Worm (Caenorhabditis elegans): Measurements from ENCODE around the gene tra-4.

Gene tra-4

DNA sequence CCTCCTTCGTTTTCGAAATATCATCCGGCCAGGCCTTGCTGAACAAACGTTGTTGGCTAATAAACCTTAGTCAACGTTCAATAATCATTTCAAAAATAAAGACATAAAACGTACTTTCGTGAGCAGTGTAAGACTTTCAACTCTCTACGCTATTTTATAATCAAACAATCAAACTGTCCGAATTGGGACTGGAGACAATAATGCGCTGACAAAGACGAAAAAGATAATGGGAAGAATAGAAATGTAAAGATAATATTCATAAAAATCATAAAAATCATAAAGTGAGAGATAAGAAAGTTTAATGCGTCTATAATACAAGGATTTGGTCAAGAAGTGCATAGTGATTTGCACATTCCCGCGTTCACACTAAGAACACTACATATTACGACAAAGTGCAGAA, 15.6 kb downstream of the tra-4 start:
- TF ChIP-seq let-607 (tag; optimal IDR thresholded peaks at IDR 0.05) (peak in 1 of 2 experiments; percentile 8), lin-40 (tag; optimal IDR thresholded peaks at IDR 0.05) (peak; percentile 28), nhr-80 (tag; optimal IDR thresholded peaks at IDR 0.05) (peak; percentile 59), D2030.7 (GFP tag; IDR thresholded peaks at IDR 0.05) (no peak)

DNA sequence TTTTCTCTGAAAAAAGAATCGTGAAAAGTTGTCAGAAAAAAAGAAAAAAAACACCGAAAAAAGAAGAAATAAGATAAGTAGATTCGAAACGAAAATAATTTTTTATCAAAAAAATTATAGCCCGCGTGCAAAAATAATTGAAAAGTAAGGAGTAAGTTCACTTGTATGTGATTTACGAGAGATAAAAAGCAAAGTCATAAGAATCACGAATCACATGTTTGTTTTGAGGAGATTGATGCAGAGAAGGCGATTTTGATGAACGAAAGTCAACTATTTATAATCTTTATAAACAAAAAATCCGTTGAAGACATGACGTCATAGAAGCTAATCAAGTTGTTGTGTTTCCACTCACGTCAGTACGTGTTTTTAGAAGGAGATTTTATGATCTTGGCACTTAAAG, 17.1 kb downstream of the tra-4 start, which contains the start of gene Y71H10B.1:
Y71H10B.1 (minus strand) TSS at position 6 of the 400 bp plus-strand sequence.
- TF ChIP-seq B0261.1 (tag; optimal IDR thresholded peaks at IDR 0.05) (no peak), somi-1 (GFP tag; optimal IDR thresholded peaks at IDR 0.05) (peak; percentile 54), lin-40 (tag; optimal IDR thresholded peaks at IDR 0.05) (peak; percentile 22), ztf-26 (tag; optimal IDR thresholded peaks at IDR 0.05) (peak; percentile 25), ztf-3 (GFP tag; optimal IDR thresholded peaks at IDR 0.05) (no peak), ztf-6 (GFP tag; IDR thresholded peaks at IDR 0.05) (no peak), akir-1 (GFP tag; optimal IDR thresholded peaks at IDR 0.05) (no peak), let-607 (tag; optimal IDR thresholded peaks at IDR 0.05) (no peak), hrde-1 (tag; optimal IDR thresholded peaks at IDR 0.05; ENCODE audit: borderline replicate concordance) (no peak), unc-62 (GFP tag; optimal IDR thresholded peaks at IDR 0.05) (no peak), ceh-79 (tag; optimal IDR thresholded peaks at IDR 0.05) (no peak), tlf-1 (GFP tag; optimal IDR thresholded peaks at IDR 0.05) (no peak), D2030.7 (GFP tag; IDR thresholded peaks at IDR 0.05) (no peak)

DNA sequence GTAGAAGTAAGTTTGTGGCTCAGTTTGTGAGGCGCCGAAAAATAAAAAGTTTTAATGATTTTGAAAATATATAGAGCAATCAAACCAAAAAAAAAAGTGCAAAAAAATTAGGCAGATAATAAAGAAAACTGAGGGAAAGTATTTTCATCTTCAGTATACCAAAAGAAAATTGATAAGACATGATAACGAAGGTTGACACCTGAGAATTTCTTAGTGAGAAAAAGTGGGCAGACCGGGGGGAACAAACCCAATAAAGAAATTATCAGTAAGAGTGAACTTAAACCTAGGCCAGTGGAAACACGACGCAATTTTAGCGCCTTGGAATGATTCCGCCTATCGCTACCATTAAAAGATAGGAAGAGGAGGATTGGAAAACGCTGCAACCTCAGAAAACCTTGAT, 18.8 kb downstream of the tra-4 start:
- no peak for TF ChIP-seq Y53G8AR.9 (GFP tag; conservative IDR thresholded peaks at IDR 0.05)
- TF ChIP-seq nhr-80 (tag; optimal IDR thresholded peaks at IDR 0.05) = peak; percentile 79

DNA sequence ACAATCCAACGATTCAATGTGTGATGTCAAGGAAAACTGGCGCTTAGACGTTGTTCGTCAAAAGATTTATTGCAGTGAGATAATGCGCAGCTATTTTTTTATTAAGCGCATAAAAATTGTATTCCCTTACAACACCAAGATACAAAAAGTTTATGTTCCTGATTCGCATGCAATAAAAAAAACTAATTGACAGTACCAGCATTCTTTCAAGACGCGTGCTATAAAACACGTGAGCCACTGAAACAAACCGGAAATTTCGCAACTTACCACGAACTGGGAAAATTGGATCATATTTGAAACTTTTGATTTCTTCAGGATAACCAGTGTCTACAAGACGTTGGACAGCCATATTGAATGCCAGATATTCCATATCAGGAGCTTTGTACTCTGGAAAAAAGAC, 19.9 kb downstream of the tra-4 start:
- TF ChIP-seq nfya-1 (tag; optimal IDR thresholded peaks at IDR 0.05; ENCODE audit: borderline replicate concordance, insufficient read depth) (no peak), nhr-80 (tag; optimal IDR thresholded peaks at IDR 0.05) (peak; percentile 3), B0035.1 (tag; optimal IDR thresholded peaks at IDR 0.05) (no peak), let-607 (tag; optimal IDR thresholded peaks at IDR 0.05) (peak in 1 of 2 experiments; percentile 69), cebp-1 (GFP tag; IDR thresholded peaks at IDR 0.05) (peak; percentile 89), cebp-1 (tag; optimal IDR thresholded peaks at IDR 0.05) (peak; percentile 89), hmg-1.2 (GFP tag; IDR thresholded peaks at IDR 0.05) (no peak), egrh-3 (GFP tag; IDR thresholded peaks at IDR 0.05) (no peak)

DNA sequence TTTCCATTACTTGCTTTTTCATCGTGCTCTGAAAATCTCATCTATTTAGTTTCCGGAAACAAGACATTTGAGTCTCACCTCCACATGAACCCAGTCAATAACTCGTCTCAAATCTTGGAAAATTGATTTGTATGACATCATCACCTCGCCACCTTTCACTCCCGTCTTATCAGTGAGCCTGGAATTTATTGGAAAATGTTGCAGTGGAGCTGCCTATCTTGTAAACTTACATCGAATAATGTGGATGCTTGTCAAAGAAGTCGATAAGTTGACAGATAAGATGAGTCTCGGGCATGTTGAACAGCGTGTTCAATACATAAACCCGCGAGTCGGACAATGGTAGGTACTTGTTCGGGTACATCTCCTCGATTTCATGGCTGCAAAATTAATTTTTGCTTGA, 20.6 kb downstream of the tra-4 start:
- TF ChIP-seq dox-1 (GFP tag; IDR thresholded peaks at IDR 0.05) (0 out of 2 replicates have a peak, but pooled peaks have one; percentile 45), attf-3 (GFP tag; conservative IDR thresholded peaks at IDR 0.05) (no peak), atf-7 (tag; optimal IDR thresholded peaks at IDR 0.05) (peak; percentile 61), ceh-79 (tag; optimal IDR thresholded peaks at IDR 0.05) (no peak), madf-10 (tag; optimal IDR thresholded peaks at IDR 0.05) (no peak), ZK185.1 (tag; optimal IDR thresholded peaks at IDR 0.05; ENCODE audit: poor library complexity, severe bottlenecking) (peak; percentile 11), let-607 (tag; optimal IDR thresholded peaks at IDR 0.05) (peak in 1 of 2 experiments; percentile 33), nhr-80 (tag; optimal IDR thresholded peaks at IDR 0.05) (peak; percentile 78)

DNA sequence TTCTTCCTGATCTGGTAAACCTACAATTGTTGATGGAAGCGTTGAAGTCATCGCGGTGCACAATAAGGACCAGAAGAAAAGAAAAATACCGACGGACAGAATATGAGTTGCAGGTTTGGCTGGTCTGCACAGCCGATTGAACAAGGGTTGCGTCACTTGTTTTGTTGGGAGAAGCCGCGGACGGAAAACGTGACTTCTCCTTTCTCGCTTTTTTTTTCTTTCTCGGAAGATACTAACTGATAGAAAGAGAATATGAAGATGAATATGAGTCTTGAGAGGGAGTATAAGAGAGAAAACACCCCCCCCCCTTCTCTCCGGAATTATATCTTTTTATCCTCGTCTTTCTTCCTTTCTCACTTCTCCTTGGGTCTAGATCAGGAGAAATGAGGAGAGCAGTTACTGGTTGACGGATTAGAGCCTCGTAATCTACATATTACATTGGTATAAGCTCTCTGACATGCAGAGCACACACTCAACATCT, 29.7 kb downstream of the tra-4 start, which contains the start of gene ssr-2:
ssr-2 (minus strand) TSS at position 51 of the 481 bp plus-strand sequence.
- no peak for TF ChIP-seq ccch-3 (GFP tag; optimal IDR thresholded peaks at IDR 0.05)
- TF ChIP-seq ceh-91 (GFP tag; IDR thresholded peaks at IDR 0.05) = no peak

All from whole organism, young adult.